In genomic region chrV:810281-810862, ce11 we compare ENCODE assay signal across 6 worm cellular contexts.
A peak's percentile ranks its signal among the peaks of the same experiment; 100 is the strongest.
TF ChIP-seq lines count a peak whose summit lies in the region.

R13D11.4 (plus strand) TSS chrV:810812.

TF ChIP-seq in whole organism, L1 larva, 84 proteins besides CTCF, POLR2A, EP300 and RAD21 (continues in another document):
- no peak for TF ChIP-seq snpc-4 (tag; optimal IDR thresholded peaks at IDR 0.05; lab: Kevin White, UChicago)
- TF ChIP-seq ztf-4 (tag; optimal IDR thresholded peaks at IDR 0.05; lab: Kevin White, UChicago), result no peak
- no peak for TF ChIP-seq nhr-76 (tag; optimal IDR thresholded peaks at IDR 0.05; lab: Kevin White, UChicago)
- TF ChIP-seq fkh-4 (tag; optimal IDR thresholded peaks at IDR 0.05; lab: Kevin White, UChicago; ENCODE audit: borderline replicate concordance), result no peak
- TF ChIP-seq sptf-1 (tag; optimal IDR thresholded peaks at IDR 0.05; lab: Kevin White, UChicago), result no peak
- no peak for TF ChIP-seq pqm-1 (tag; optimal IDR thresholded peaks at IDR 0.05; lab: Kevin White, UChicago)
- no peak for TF ChIP-seq nhr-90 (tag; optimal IDR thresholded peaks at IDR 0.05; lab: Kevin White, UChicago; ENCODE audit: poor library complexity)
- peak; percentile 12 for TF ChIP-seq ces-1 (GFP tag; optimal IDR thresholded peaks at IDR 0.05; lab: Kevin White, UChicago)
- TF ChIP-seq elt-2 (tag; optimal IDR thresholded peaks at IDR 0.05; lab: Kevin White, UChicago), result no peak
- no peak for TF ChIP-seq fos-1 (tag; optimal IDR thresholded peaks at IDR 0.05; lab: Kevin White, UChicago)
- no peak for TF ChIP-seq xbp-1 (tag; optimal IDR thresholded peaks at IDR 0.05; lab: Kevin White, UChicago)
- TF ChIP-seq nhr-20 (tag; optimal IDR thresholded peaks at IDR 0.05; lab: Kevin White, UChicago), result peak; percentile 32
- no peak for TF ChIP-seq hlh-17 (GFP tag; optimal IDR thresholded peaks at IDR 0.05; lab: Kevin White, UChicago; ENCODE audit: borderline replicate concordance)
- TF ChIP-seq sup-37 (GFP tag; optimal IDR thresholded peaks at IDR 0.05; lab: Kevin White, UChicago), result no peak
- TF ChIP-seq nhr-47 (tag; optimal IDR thresholded peaks at IDR 0.05; lab: Kevin White, UChicago), result no peak

TF ChIP-seq in whole organism, L2 larva, 48 proteins besides CTCF, POLR2A, EP300 and RAD21:
- no peak for TF ChIP-seq ceh-16 (tag; optimal IDR thresholded peaks at IDR 0.05; lab: Kevin White, UChicago)
- TF ChIP-seq sma-3 (GFP tag; optimal IDR thresholded peaks at IDR 0.05; lab: Kevin White, UChicago), result no peak
- TF ChIP-seq fos-1 (tag; optimal IDR thresholded peaks at IDR 0.05; lab: Kevin White, UChicago), result no peak
- no peak for TF ChIP-seq zag-1 (tag; optimal IDR thresholded peaks at IDR 0.05; lab: Kevin White, UChicago)
- TF ChIP-seq unc-55 (GFP tag; optimal IDR thresholded peaks at IDR 0.05; lab: Kevin White, UChicago), result peak; percentile 23
- TF ChIP-seq sem-4 (tag; optimal IDR thresholded peaks at IDR 0.05; lab: Kevin White, UChicago), result no peak
- peak; percentile 11 for TF ChIP-seq F13H6.1 (tag; optimal IDR thresholded peaks at IDR 0.05; lab: Kevin White, UChicago)
- no peak for TF ChIP-seq elt-3 (tag; optimal IDR thresholded peaks at IDR 0.05; lab: Kevin White, UChicago)

TF ChIP-seq in whole organism, L3 larva, 47 proteins besides CTCF, POLR2A, EP300 and RAD21:
- TF ChIP-seq pha-4 (tag; optimal IDR thresholded peaks at IDR 0.05; lab: Kevin White, UChicago), result no peak
- TF ChIP-seq nhr-12 (tag; optimal IDR thresholded peaks at IDR 0.05; lab: Kevin White, UChicago), result no peak
- no peak for TF ChIP-seq elt-2 (tag; optimal IDR thresholded peaks at IDR 0.05; lab: Kevin White, UChicago)
- TF ChIP-seq elt-3 (tag; optimal IDR thresholded peaks at IDR 0.05; lab: Kevin White, UChicago), result no peak
- TF ChIP-seq unc-39 (tag; optimal IDR thresholded peaks at IDR 0.05; lab: Kevin White, UChicago), result no peak
- TF ChIP-seq ceh-9 (tag; optimal IDR thresholded peaks at IDR 0.05; lab: Kevin White, UChicago), result no peak
- TF ChIP-seq unc-62 (GFP tag; optimal IDR thresholded peaks at IDR 0.05; lab: Kevin White, UChicago), result no peak
- no peak for TF ChIP-seq fos-1 (tag; optimal IDR thresholded peaks at IDR 0.05; lab: Kevin White, UChicago)
- TF ChIP-seq nhr-28 (tag; optimal IDR thresholded peaks at IDR 0.05; lab: Kevin White, UChicago), result no peak
- no peak for TF ChIP-seq ceh-28 (tag; optimal IDR thresholded peaks at IDR 0.05; lab: Kevin White, UChicago)
- no peak for TF ChIP-seq jun-1 (tag; optimal IDR thresholded peaks at IDR 0.05; lab: Kevin White, UChicago)
- peak; percentile 30 for TF ChIP-seq fkh-10 (GFP tag; optimal IDR thresholded peaks at IDR 0.05; lab: Kevin White, UChicago)
- TF ChIP-seq snpc-4 (tag; optimal IDR thresholded peaks at IDR 0.05; lab: Kevin White, UChicago), result no peak
- no peak for TF ChIP-seq egl-5 (tag; optimal IDR thresholded peaks at IDR 0.05; lab: Kevin White, UChicago)
- no peak for TF ChIP-seq nhr-77 (tag; optimal IDR thresholded peaks at IDR 0.05; lab: Kevin White, UChicago)
- peak; percentile 23 for TF ChIP-seq hmg-11 (tag; optimal IDR thresholded peaks at IDR 0.05; lab: Kevin White, UChicago)
- peak; percentile 39 for TF ChIP-seq nfya-1 (tag; optimal IDR thresholded peaks at IDR 0.05; lab: Kevin White, UChicago; ENCODE audit: insufficient read depth)
- no peak for TF ChIP-seq nhr-237 (tag; optimal IDR thresholded peaks at IDR 0.05; lab: Kevin White, UChicago)

TF ChIP-seq in whole organism, L4 larva, 104 proteins besides CTCF, POLR2A, EP300 and RAD21:
- no peak for TF ChIP-seq mes-2 (tag; optimal IDR thresholded peaks at IDR 0.05; lab: Kevin White, UChicago; ENCODE audit: poor library complexity, severe bottlenecking)
- no peak for TF ChIP-seq aha-1 (tag; lab: Kevin White, UChicago)
- TF ChIP-seq daf-16 (GFP tag; optimal IDR thresholded peaks at IDR 0.05; lab: Kevin White, UChicago), result no peak
- TF ChIP-seq daf-16 (tag; optimal IDR thresholded peaks at IDR 0.05; lab: Kevin White, UChicago), result no peak
- TF ChIP-seq fkh-10 (GFP tag; optimal IDR thresholded peaks at IDR 0.05; lab: Kevin White, UChicago), result peak; percentile 27
- peak; percentile 29 for TF ChIP-seq ces-1 (GFP tag; optimal IDR thresholded peaks at IDR 0.05; lab: Kevin White, UChicago)
- no peak for TF ChIP-seq ceh-62 (tag; optimal IDR thresholded peaks at IDR 0.05; lab: Kevin White, UChicago)
- TF ChIP-seq ceh-20 (GFP tag; IDR thresholded peaks at IDR 0.05; lab: Robert Waterston, UW), result no peak
- peak; percentile 25 for TF ChIP-seq rbr-2 (tag; optimal IDR thresholded peaks at IDR 0.05; lab: Kevin White, UChicago)
- TF ChIP-seq ctbp-1 (GFP tag; IDR thresholded peaks at IDR 0.05; lab: Robert Waterston, UW), result 0 out of 2 replicates have a peak, but pooled peaks have one; percentile 29

TF ChIP-seq in whole organism, late embryonic, 69 proteins besides CTCF, POLR2A, EP300 and RAD21:
- TF ChIP-seq elt-4 (tag; optimal IDR thresholded peaks at IDR 0.05; lab: Kevin White, UChicago), result no peak
- no peak for TF ChIP-seq pqm-1 (tag; optimal IDR thresholded peaks at IDR 0.05; lab: Kevin White, UChicago)
- TF ChIP-seq sdc-2 (tag; optimal IDR thresholded peaks at IDR 0.05; lab: Kevin White, UChicago), result no peak
- TF ChIP-seq unc-42 (tag; optimal IDR thresholded peaks at IDR 0.05; lab: Kevin White, UChicago), result peak; percentile 74
- no peak for TF ChIP-seq syd-9 (tag; optimal IDR thresholded peaks at IDR 0.05; lab: Kevin White, UChicago)
- TF ChIP-seq Y22D7AL.16 (tag; optimal IDR thresholded peaks at IDR 0.05; lab: Kevin White, UChicago), result no peak

TF ChIP-seq in whole organism, mixed stage, embryonic, 35 proteins besides CTCF, POLR2A, EP300 and RAD21:
- TF ChIP-seq ceh-39 (tag; optimal IDR thresholded peaks at IDR 0.05; lab: Kevin White, UChicago) (no peak), ces-1 (GFP tag; optimal IDR thresholded peaks at IDR 0.05; lab: Kevin White, UChicago) (peak; percentile 67)
TF ChIP-seq in whole organism, mixed stage, embryonic: peak in this region for 1.

Comparison
In these comparisons a context has a peak if more than half of its experiments do, and no peak if none do; other contexts are left out.
1. Of the 29 proteins assayed by ChIP-seq in both whole organism, L4 larva and whole organism, L1 larva: peak only in whole organism, L4 larva: none; only in whole organism, L1 larva: skn-1; in both: ces-1 and fkh-10; in neither: 25; mixed calls (peak in some experiments, not most) for 1.